Worm (Caenorhabditis elegans) whole organism, early embryonic: ENCODE data around the gene F45E12.6.

ENCODE experiments used
- ama-1 ChIP-seq: fragments of 150-350 bp; optimal IDR thresholded peaks from 2 replicates; lab custom pipeline; 2014
- ets-7 ChIP-seq: sonication (generic microtip); optimal IDR thresholded peaks from 2 replicates; lab custom pipeline; 2016; ENCODE audit warnings: missing genotype, missing genetic modification characterization, missing compliant biosample characterization
- hmbx-1 ChIP-seq: sonication (generic microtip); optimal IDR thresholded peaks from 2 replicates; lab custom pipeline; 2016; ENCODE audit warnings: mild to moderate bottlenecking, missing genetic modification characterization, missing compliant biosample characterization
- hmg-4 ChIP-seq: fragments of 200-800 bp; sonication (Bioruptor generic); optimal IDR thresholded peaks from 2 replicates; lab custom pipeline; 2018; ENCODE audit warnings: mild to moderate bottlenecking, missing genetic modification characterization, missing compliant biosample characterization
- tbx-11 ChIP-seq: fragments of 200-800 bp; sonication (Bioruptor generic); IDR thresholded peaks from 2 replicates; pipeline ENCODE4 v1.3.6; 2022; ENCODE audit warnings: missing genetic modification characterization, missing compliant biosample characterization
- tra-4 ChIP-seq: sonication (generic microtip); optimal IDR thresholded peaks from 2 replicates; lab custom pipeline; 2017; ENCODE audit warnings: missing genetic modification characterization, missing compliant biosample characterization

DNA sequence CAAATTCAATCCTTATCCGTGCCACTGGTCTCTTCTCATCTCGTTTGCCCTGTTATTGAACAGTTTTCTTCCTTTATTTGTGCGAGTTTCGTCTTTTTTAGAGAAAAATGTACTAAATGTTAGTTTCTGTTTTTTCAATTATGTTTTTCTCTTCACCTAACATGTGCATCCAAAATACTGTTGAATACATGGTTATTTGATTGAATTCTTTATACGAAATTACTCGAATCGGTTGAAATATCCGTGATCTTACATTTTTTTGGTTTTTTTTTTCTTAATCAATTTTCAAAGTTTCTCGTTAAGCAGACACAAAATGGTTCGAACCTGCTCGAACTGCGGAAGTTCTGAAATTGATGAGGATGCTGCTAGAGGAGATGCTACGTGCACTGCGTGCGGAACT lies 8.4 kb downstream of the F45E12.6 start, which contains the start of gene brf-1:
- no peak for TF ChIP-seq ets-7 (tag; lab: Kevin White, UChicago)
- no peak for TF ChIP-seq ama-1 (lab: Kevin White, UChicago)
- TF ChIP-seq tra-4 (tag; lab: Kevin White, UChicago): no peak
- TF ChIP-seq tbx-11: no peak
- TF ChIP-seq hmbx-1: no peak
- TF ChIP-seq hmg-4 (GFP tag; lab: Kevin White, UChicago): no peak
